Worm (Caenorhabditis elegans): ENCODE data around the gene dlat-1.
"Not testable (repeated sequence)": the region's sequence is repeated elsewhere in the genome, so short reads cannot be mapped to it uniquely, and the experiment has no call there.

- TF ChIP-seq lir-1 (GFP tag; conservative IDR thresholded peaks at IDR 0.05); unc-62 (GFP tag; optimal IDR thresholded peaks at IDR 0.05); K12H6.12 (tag; optimal IDR thresholded peaks at IDR 0.05): not testable (repeated sequence)
- peak; percentile 63 for TF ChIP-seq ceh-100 (GFP tag; IDR thresholded peaks at IDR 0.05)
Observed at ce11 chrV:14463087-14463486, 16.0 kb upstream of the dlat-1 start, which contains the start of gene F08H9.3.
